Worm (Caenorhabditis elegans) whole organism, early embryonic: ENCODE measurements around the gene F21G4.1.

Experiments used
- F13C5.2 ChIP-seq: sonication (generic microtip); optimal IDR thresholded peaks from 2 replicates; lab custom pipeline; 2017; ENCODE audit warnings: mild to moderate bottlenecking, missing genetic modification characterization, inconsistent platforms, missing compliant biosample characterization
- ama-1 ChIP-seq: fragments of 150-350 bp; optimal IDR thresholded peaks from 2 replicates; lab custom pipeline; 2014
- ceh-36 ChIP-seq: sonication (generic microtip); optimal IDR thresholded peaks from 2 replicates; lab custom pipeline; 2016; ENCODE audit warnings: missing genetic modification characterization, inconsistent platforms, missing compliant biosample characterization
- flt-1 ChIP-seq: fragments of 200-800 bp; sonication (Bioruptor generic); IDR thresholded peaks from 2 replicates; pipeline ENCODE4 v1.3.6; 2022; ENCODE audit warnings: missing genetic modification characterization, missing compliant biosample characterization
- scrt-1 ChIP-seq: fragments of 200-800 bp; sonication (Bioruptor generic); IDR thresholded peaks from 2 replicates; pipeline ENCODE4 v1.3.6; 2022; ENCODE audit warnings: missing genetic modification characterization, missing compliant biosample characterization
- tra-4 ChIP-seq: sonication (generic microtip); optimal IDR thresholded peaks from 2 replicates; lab custom pipeline; 2017; ENCODE audit warnings: missing genetic modification characterization, missing compliant biosample characterization

DNA sequence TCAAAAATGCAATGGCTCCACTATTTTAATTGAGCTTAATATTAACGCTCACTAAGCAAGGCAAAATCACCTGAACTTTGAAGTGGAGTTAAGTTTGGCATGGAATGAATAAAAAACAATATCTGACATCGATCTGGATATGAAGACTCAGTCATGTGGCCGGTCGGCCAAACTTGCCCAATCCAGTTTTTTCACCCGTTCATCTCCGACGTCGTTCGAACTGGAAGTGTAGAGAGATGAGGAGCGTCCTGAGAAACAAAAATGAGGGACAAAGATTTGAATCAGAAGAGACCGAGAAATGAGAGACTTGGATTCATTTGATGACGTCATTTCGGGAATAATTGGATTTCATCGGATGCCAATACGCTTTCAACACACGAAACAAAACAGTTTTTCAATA lies 46.0 kb upstream of the F21G4.1 start:
- no peak for TF ChIP-seq ama-1 (lab: Kevin White, UChicago)
- no peak for TF ChIP-seq flt-1 (GFP tag; lab: Robert Waterston, UW)
- TF ChIP-seq tra-4 (tag; lab: Kevin White, UChicago) = no peak
- no peak for TF ChIP-seq ceh-36 (tag; lab: Kevin White, UChicago)
- TF ChIP-seq scrt-1 (GFP tag; lab: Robert Waterston, UW) = no peak
- TF ChIP-seq F13C5.2 (tag; lab: Kevin White, UChicago) = no peak
